Fruit fly (Drosophila melanogaster) Kc167 (cell line): ENCODE results near the gene RpL24-like.

ENCODE experiments used
- Myc ChIP-seq: fragments of >200 bp; optimal IDR thresholded peaks from 2 replicates; lab custom pipeline; 2017; ENCODE audit warnings: missing external identifiers
- Sin3A ChIP-seq: fragments of >200 bp; optimal IDR thresholded peaks from 2 replicates; lab custom pipeline; 2018; ENCODE audit warnings: missing external identifiers
- h ChIP-seq: fragments of >200 bp; optimal IDR thresholded peaks from 3 replicates; lab custom pipeline; 2018; ENCODE audit warnings: missing external identifiers
- insv ChIP-seq: fragments of >200 bp; optimal IDR thresholded peaks from 3 replicates; lab custom pipeline; 2018; ENCODE audit warnings: missing external identifiers
- psq ChIP-seq: fragments of >200 bp; optimal IDR thresholded peaks from 2 replicates; lab custom pipeline; 2017; ENCODE audit warnings: missing external identifiers
- ttk ChIP-seq: sonication (Bioruptor generic); optimal IDR thresholded peaks from 2 replicates; lab custom pipeline; 2017; ENCODE audit warnings: missing external identifiers

The RpL24-like gene

DNA sequence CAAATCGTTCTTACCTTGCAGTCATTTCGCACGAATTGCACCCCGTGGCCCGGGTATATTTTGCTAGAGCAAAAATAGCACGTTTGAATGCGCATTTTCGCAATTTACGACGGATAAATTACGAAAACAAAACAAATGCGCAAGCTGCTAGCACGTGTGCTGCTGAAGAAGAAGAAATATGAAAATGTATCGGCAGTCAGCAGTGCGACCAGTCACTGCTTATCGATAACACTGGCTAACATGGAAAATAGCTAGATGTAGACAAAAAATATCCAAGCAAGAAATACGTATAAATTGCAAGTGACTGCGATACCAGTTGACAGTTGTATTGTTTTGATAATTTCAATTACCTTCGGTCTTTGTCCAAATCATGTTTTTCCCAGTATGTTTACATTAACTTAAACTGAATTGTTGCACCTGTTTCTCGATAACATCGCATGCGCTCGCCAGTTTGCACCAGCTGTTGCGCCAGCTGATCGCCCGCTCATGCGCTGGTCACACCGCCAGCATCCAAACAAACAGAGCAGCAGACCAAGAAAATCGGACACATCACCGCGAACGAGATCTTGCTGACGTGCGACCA is at the start of gene RpL24-like, which contains the start of gene CG5276:
Gene RpL24-like (minus strand): TSS at position 188 of the 583 bp plus-strand sequence.
Gene CG5276 (plus strand): TSS at position 344 of the 583 bp plus-strand sequence.
- TF ChIP-seq Myc (lab: Kevin White, UChicago) = no peak
- no peak for TF ChIP-seq ttk (lab: Kevin White, UChicago)
- no peak for TF ChIP-seq Sin3A
- no peak for TF ChIP-seq insv (lab: Kevin White, UChicago)
- no peak for TF ChIP-seq h (lab: Kevin White, UChicago)
- no peak for TF ChIP-seq psq (lab: Kevin White, UChicago)

DNA sequence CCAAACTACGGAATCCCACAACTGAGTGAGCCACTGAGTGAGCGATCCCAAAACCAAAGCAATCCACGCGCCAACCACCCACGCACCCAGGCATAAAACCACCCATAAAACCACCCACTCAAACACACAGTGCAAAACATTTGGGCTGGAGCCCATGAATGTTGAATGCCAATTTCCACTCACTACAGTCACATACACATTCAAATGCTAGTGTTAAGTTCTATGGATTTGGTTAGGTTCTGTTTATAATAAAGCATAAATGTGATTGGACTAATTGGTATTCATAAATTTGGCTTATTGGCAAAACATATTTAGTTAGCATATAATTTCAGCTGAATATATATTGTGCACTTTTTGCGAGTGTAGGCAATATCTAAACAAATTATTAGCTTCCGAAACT is 38.4 kb upstream of the RpL24-like start:
- TF ChIP-seq h (lab: Kevin White, UChicago) (no peak), Sin3A (no peak), psq (lab: Kevin White, UChicago) (no peak), Myc (lab: Kevin White, UChicago) (no peak), ttk (lab: Kevin White, UChicago) (no peak), insv (lab: Kevin White, UChicago) (no peak)

DNA sequence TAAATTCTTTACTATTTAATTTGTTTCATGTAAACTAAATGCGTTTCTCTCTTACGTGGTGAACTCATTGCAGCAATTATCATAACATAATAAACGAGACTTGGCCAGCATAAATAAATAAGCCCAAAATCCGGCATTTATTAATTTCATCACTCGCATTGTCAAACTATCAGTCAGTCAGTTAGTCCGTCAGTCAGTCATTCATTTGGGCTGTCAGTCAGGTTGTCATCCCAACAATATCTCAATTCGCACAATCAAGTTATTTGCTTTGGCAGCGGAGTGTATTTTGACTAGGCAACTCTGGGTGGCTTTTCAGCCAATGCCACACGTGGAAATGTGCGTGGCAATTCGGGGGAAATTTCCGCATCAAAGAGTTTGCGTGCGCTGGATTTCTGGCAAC is 36.4 kb upstream of the RpL24-like start:
- TF ChIP-seq ttk (lab: Kevin White, UChicago) (no peak), insv (lab: Kevin White, UChicago) (no peak), psq (lab: Kevin White, UChicago) (no peak), h (lab: Kevin White, UChicago) (no peak), Sin3A (no peak), Myc (lab: Kevin White, UChicago) (no peak)

DNA sequence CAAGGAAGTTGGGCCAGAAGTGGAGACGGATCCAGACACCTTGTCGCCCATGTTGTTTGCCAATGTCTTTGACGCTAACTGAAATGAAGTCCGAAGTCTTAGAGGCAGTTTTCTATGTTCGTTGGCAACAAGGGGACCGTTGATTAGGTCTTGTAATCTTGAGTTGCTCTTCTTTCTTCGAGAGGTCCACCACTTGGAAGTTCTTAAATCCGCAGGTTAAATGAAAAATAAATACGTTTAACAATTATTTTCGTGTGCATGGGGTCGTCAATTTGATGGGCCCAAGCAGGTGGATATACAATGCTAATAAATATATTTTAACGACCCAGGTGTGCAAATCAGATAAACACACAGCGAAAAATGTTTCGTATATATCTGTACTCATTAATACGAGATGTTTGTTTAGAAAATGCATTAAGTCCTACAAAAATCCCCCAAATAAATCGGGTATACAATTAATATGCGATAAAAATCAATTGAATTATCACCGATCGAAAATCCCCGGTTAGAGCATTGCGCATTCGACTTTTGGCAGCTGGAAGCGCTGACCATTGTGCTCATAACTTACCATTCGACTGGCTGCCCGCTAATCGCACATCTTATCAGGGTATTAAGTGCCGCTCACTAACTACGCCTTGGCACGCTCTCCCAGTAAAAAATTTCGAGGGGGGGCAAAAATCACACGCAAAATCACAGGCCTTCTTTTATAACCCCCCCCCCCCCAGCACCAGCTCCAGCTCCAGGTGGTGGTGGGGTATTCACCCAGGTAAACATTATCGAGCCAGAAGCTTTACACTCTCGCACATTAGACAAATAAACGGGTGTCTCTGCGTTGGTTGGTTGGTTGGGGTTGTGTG is 29.3 kb upstream of the RpL24-like start, which contains the start of gene PGRP-LB:
Gene PGRP-LB (minus strand): TSS at position 51 of the 857 bp plus-strand sequence.
- TF ChIP-seq ttk (lab: Kevin White, UChicago) (no peak), h (lab: Kevin White, UChicago) (no peak), Sin3A (no peak), psq (lab: Kevin White, UChicago) (no peak), insv (lab: Kevin White, UChicago) (no peak), Myc (lab: Kevin White, UChicago) (no peak)

DNA sequence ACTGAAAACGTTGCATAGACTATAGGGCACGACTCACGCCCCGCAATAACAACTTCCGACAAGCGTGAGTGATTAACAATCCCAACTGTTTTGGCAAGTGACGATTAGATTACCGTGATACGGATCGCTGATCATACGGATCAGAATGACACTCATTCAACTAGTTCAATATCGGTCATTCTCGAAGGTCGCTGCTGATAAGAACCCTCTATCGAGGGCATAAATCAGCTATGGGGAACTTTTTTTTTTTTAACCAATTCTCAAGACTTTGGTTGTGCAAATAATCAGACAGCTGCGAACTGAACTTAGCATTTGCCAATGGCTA is 27.4 kb upstream of the RpL24-like start:
- TF ChIP-seq Sin3A (no peak), ttk (lab: Kevin White, UChicago) (no peak), psq (lab: Kevin White, UChicago) (no peak), insv (lab: Kevin White, UChicago) (no peak), h (lab: Kevin White, UChicago) (no peak), Myc (lab: Kevin White, UChicago) (no peak)

DNA sequence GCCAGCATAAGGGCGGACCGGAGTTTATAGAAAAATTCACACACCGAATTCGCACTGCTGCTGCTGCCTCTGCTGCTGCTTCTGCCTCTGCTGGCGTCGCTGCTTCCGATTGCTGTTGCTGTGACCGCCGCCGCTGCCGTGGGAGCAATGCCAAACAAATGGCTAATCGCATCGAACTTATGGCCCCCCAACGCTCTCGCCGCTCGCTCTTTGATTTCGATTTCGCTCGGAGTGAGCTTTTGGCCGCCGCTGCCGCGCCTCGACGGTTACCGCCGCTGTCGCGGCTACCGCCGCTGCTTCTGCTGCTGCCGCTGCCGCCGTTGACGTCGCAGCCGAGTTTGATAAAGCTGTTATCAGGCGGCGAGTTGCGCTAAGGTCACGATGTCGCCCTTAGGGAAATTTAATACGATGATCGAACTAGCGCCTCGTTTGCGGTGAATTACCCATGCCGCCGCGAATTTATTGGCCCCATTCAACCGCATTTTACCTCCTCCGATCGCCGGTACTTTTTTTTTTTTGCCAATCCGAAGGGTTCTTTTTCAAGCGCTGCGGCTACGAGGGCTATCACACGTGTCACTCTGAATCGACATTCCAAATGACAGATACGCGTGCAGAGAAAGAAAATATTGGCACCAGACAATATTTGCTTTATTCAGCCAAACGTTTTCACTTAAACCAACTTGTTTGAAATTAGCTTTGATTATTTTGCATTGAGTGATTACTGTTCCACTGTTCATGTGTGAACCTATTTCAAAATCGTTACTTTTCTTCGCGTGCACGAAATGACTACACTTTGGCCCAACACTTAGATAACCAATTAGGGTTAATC is 26.9 kb upstream of the RpL24-like start:
- no peak for TF ChIP-seq h (lab: Kevin White, UChicago)
- TF ChIP-seq insv (lab: Kevin White, UChicago) = no peak
- TF ChIP-seq Sin3A = no peak
- TF ChIP-seq Myc (lab: Kevin White, UChicago) = no peak
- no peak for TF ChIP-seq psq (lab: Kevin White, UChicago)
- TF ChIP-seq ttk (lab: Kevin White, UChicago) = no peak

DNA sequence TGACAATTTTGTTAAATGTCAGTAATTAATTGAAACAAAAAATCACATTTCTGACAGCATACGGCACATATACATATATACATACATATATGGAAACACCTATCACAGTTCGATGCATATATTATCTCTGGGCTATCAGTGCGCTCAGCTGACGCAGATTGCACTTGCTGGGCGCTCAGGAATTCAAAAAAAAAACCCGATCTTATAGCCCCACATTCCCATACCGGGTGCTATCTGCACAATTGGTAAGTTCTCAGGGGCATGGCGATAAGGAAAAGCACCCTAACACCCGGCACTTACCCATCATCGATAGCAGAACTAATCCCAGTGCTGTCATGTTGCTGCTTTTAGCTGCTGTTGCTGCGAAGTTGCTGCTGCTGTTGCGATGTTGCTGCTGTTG is 25.9 kb upstream of the RpL24-like start:
- TF ChIP-seq h (lab: Kevin White, UChicago) = no peak
- no peak for TF ChIP-seq Myc (lab: Kevin White, UChicago)
- no peak for TF ChIP-seq insv (lab: Kevin White, UChicago)
- TF ChIP-seq Sin3A = no peak
- TF ChIP-seq ttk (lab: Kevin White, UChicago) = no peak
- no peak for TF ChIP-seq psq (lab: Kevin White, UChicago)

DNA sequence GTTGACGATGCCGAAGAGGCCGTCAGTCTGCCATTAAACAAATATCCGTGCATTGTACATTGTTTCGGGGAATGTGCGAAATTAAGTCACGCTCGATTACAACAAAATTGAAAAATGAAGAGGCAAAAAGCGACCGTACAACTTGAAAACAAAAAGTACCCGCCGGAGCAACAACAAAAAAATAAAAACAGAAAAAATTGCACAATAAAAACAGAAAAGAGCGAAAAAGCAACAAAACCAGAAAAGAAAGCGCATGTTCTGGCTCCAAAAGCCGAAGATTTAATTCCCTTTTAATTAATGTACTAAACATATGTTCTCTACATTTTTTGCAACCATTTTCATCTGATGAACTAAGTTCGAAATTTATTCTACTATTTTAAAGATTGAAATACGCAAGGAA is 25.2 kb upstream of the RpL24-like start:
- TF ChIP-seq psq (lab: Kevin White, UChicago) = no peak
- no peak for TF ChIP-seq h (lab: Kevin White, UChicago)

DNA sequence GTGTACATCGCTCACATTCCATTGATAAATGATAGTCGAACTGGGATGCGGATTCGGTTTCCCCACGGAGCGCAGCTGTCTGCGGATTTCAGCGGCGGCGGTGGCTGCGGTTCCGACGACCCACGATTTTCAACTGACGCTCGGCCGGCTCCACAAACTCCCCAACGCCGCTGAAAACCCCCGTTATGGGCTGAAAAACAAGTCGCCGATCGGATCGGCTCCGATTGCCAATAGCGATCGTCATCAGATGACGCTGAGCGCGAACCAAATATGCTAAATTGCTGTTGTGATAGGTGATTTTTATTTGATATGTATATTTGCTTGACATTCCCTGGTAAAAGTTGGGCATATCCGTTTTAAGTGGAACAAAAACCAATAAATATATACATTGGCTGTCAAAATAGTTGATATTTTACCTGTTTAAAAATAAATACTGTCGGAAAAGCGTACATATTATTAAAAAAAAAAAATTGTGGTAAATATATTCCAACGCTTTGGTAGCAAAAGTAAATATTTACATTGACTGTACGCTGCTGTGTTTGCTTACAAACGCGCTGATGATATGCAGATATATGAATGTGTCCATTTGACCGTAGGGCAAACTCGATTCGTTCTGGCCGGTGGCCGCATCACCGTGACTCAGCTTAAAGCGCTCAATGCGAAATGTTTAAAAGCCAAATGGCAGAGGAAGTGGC is 23.0 kb upstream of the RpL24-like start:
- TF ChIP-seq Sin3A (no peak), psq (lab: Kevin White, UChicago) (no peak), Myc (lab: Kevin White, UChicago) (no peak), insv (lab: Kevin White, UChicago) (no peak), ttk (lab: Kevin White, UChicago) (no peak), h (lab: Kevin White, UChicago) (no peak)

DNA sequence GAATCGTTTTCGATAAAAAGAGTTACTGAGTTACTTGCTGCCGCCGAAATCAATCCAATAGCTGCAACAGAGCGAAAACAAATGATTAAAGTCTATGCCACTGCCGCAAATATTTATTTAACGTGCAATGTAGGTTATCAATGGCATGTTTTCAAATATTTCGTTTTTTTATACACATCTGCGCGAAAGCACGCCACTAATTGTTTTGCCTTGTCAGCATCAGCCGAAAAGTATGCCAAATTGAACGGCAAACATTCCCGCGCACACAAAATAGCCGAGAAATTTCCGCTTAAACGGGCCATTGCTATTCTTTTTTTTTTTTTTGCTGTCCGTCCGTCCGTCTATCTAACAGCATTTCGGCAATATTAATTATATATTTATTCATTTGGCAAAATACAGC is 20.7 kb upstream of the RpL24-like start:
- TF ChIP-seq Sin3A (no peak), insv (lab: Kevin White, UChicago) (no peak), psq (lab: Kevin White, UChicago) (no peak), Myc (lab: Kevin White, UChicago) (no peak), h (lab: Kevin White, UChicago) (no peak), ttk (lab: Kevin White, UChicago) (no peak)
